Worm (Caenorhabditis elegans) whole organism, mixed stage, embryonic: ENCODE measurements around the gene pot-2.

Source experiments
- ces-1 ChIP-seq: fragments of 150-350 bp; optimal IDR thresholded peaks from 2 replicates; lab custom pipeline; 2014; ENCODE audit warnings: missing biosample characterization, missing genetic modification reagents, missing genetic modification characterization
- elt-3 ChIP-seq: fragments of 150-350 bp; optimal IDR thresholded peaks from 2 replicates; lab custom pipeline; 2014; ENCODE audit warnings: missing biosample characterization, missing genetic modification characterization
- lsy-2 ChIP-seq: fragments of 150-350 bp; optimal IDR thresholded peaks from 2 replicates; lab custom pipeline; 2014; ENCODE audit warnings: missing biosample characterization, missing genetic modification characterization
- nhr-12 ChIP-seq: fragments of 150-350 bp; optimal IDR thresholded peaks from 2 replicates; lab custom pipeline; 2014; ENCODE audit warnings: missing biosample characterization, missing genetic modification characterization
- snpc-4 ChIP-seq: fragments of 150-350 bp; optimal IDR thresholded peaks from 2 replicates; lab custom pipeline; 2014; ENCODE audit warnings: missing biosample characterization, missing genetic modification characterization
- sptf-1 ChIP-seq: sonication (generic microtip); optimal IDR thresholded peaks from 2 replicates; lab custom pipeline; 2017; ENCODE audit warnings: mild to moderate bottlenecking, missing genetic modification characterization, moderate library complexity, missing compliant biosample characterization
- ztf-11 ChIP-seq: fragments of 150-350 bp; optimal IDR thresholded peaks from 2 replicates; lab custom pipeline; 2014; ENCODE audit warnings: missing biosample characterization, missing genetic modification characterization

ce11 chrII:14511189-14511588 lies 12.8 kb upstream of the pot-2 start, which contains the start of gene K10H10.13:
- TF ChIP-seq ztf-11 (tag; lab: Kevin White, UChicago), result no peak
- no peak for TF ChIP-seq sptf-1 (tag; lab: Kevin White, UChicago)
- TF ChIP-seq elt-3 (tag; lab: Kevin White, UChicago), result no peak
- no peak for TF ChIP-seq ces-1 (GFP tag; lab: Kevin White, UChicago)
- TF ChIP-seq lsy-2 (tag; lab: Kevin White, UChicago), result no peak
- TF ChIP-seq snpc-4 (tag; lab: Kevin White, UChicago), result no peak
- TF ChIP-seq nhr-12 (tag; lab: Kevin White, UChicago), result no peak
